Worm (Caenorhabditis elegans): ENCODE results near the gene C27D9.2.

C27D9.2 gene

ce11 chrII:4771282-4771681 lies 14.6 kb upstream of the C27D9.2 start, which contains the start of gene F26G1.5 (continued):
- no peak for TF ChIP-seq ztf-3 (GFP tag; optimal IDR thresholded peaks at IDR 0.05)

ce11 chrII:4769886-4770285 lies 13.2 kb upstream of the C27D9.2 start:
- TF ChIP-seq ets-4 (GFP tag; optimal IDR thresholded peaks at IDR 0.05) (peak; percentile 65), let-526 (GFP tag; IDR thresholded peaks at IDR 0.05) (no peak), chd-7 (tag; optimal IDR thresholded peaks at IDR 0.05) (no peak), dox-1 (GFP tag; IDR thresholded peaks at IDR 0.05) (peak; percentile 70), ztf-22 (GFP tag; optimal IDR thresholded peaks at IDR 0.05) (peak; percentile 5), unc-62 (GFP tag; optimal IDR thresholded peaks at IDR 0.05) (peak; percentile 55), T26A5.8 (tag; optimal IDR thresholded peaks at IDR 0.05) (no peak), nhr-80 (tag; optimal IDR thresholded peaks at IDR 0.05) (peak; percentile 87)

ce11 chrII:4769096-4769495 lies 12.4 kb upstream of the C27D9.2 start:
- peak; percentile 96 for TF ChIP-seq unc-62 (GFP tag; optimal IDR thresholded peaks at IDR 0.05)
- no peak for TF ChIP-seq madf-3 (GFP tag; IDR thresholded peaks at IDR 0.05)
- no peak for TF ChIP-seq ekl-4 (GFP tag; IDR thresholded peaks at IDR 0.05)
- no peak for TF ChIP-seq die-1 (tag; optimal IDR thresholded peaks at IDR 0.05)
- no peak for TF ChIP-seq F33H1.4 (GFP tag; IDR thresholded peaks at IDR 0.05)
- peak; percentile 54 for TF ChIP-seq ztf-22 (GFP tag; optimal IDR thresholded peaks at IDR 0.05)
- peak; percentile 51 for TF ChIP-seq atf-7 (tag; optimal IDR thresholded peaks at IDR 0.05)
- peak; percentile 85 for TF ChIP-seq nhr-80 (tag; optimal IDR thresholded peaks at IDR 0.05)
- peak; percentile 26; the same call in 1 of the 2 replicates for TF ChIP-seq dox-1 (GFP tag; IDR thresholded peaks at IDR 0.05)
- no peak for TF ChIP-seq snpc-1.1 (tag; optimal IDR thresholded peaks at IDR 0.05; ENCODE audit: insufficient read depth)
- peak; percentile 9 to 38 for TF ChIP-seq let-607 (tag; optimal IDR thresholded peaks at IDR 0.05)
- no peak for TF ChIP-seq madf-6 (GFP tag; IDR thresholded peaks at IDR 0.05)
- TF ChIP-seq tbp1 (GFP tag; optimal IDR thresholded peaks at IDR 0.05): peak; percentile 34
- peak; percentile 76 for TF ChIP-seq ets-4 (GFP tag; optimal IDR thresholded peaks at IDR 0.05)

ce11 chrII:4767612-4768011 lies 11.0 kb upstream of the C27D9.2 start:
- TF ChIP-seq snpc-1.3 (tag; optimal IDR thresholded peaks at IDR 0.05; ENCODE audit: insufficient read depth) (no peak), unc-62 (GFP tag; optimal IDR thresholded peaks at IDR 0.05) (no peak), attf-3 (GFP tag; conservative IDR thresholded peaks at IDR 0.05) (no peak), ceh-79 (tag; optimal IDR thresholded peaks at IDR 0.05) (no peak), ceh-91 (GFP tag; IDR thresholded peaks at IDR 0.05) (no peak), fkh-3 (tag; optimal IDR thresholded peaks at IDR 0.05) (no peak), K11D2.4 (GFP tag; IDR thresholded peaks at IDR 0.05) (no peak), rpc-1 (optimal IDR thresholded peaks at IDR 0.05) (no peak), rpc-1 (tag; optimal IDR thresholded peaks at IDR 0.05) (no peak), mxl-1 (tag; optimal IDR thresholded peaks at IDR 0.05) (no peak), F23B12.7 (tag; optimal IDR thresholded peaks at IDR 0.05; ENCODE audit: insufficient read depth) (no peak), hlh-26 (GFP tag; conservative IDR thresholded peaks at IDR 0.05) (no peak), madf-10 (tag; optimal IDR thresholded peaks at IDR 0.05) (no peak), nhr-179 (tag; optimal IDR thresholded peaks at IDR 0.05) (no peak), ztf-25 (GFP tag; IDR thresholded peaks at IDR 0.05) (no peak), atf-7 (tag; optimal IDR thresholded peaks at IDR 0.05) (no peak), F37B4.10 (GFP tag; IDR thresholded peaks at IDR 0.05) (no peak), lin-26 (GFP tag; IDR thresholded peaks at IDR 0.05) (no peak), lin-40 (tag; optimal IDR thresholded peaks at IDR 0.05) (no peak), bed-2 (GFP tag; IDR thresholded peaks at IDR 0.05) (no peak), F39B2.1 (GFP tag; IDR thresholded peaks at IDR 0.05) (no peak)
